Worm (Caenorhabditis elegans) whole organism, mixed stage, embryonic: ENCODE measurements around the gene clec-229.

Experiments used
- blmp-1 ChIP-seq: fragments of 150-350 bp; optimal IDR thresholded peaks from 2 replicates; lab custom pipeline; 2014; ENCODE audit warnings: missing biosample characterization, missing genetic modification characterization
- ham-2 ChIP-seq: fragments of 200-800 bp; sonication (Bioruptor generic); optimal IDR thresholded peaks from 2 replicates; lab custom pipeline; 2018; ENCODE audit warnings: mild to moderate bottlenecking, missing genetic modification characterization, missing compliant biosample characterization
- lin-13 ChIP-seq: fragments of 150-350 bp; optimal IDR thresholded peaks from 2 replicates; lab custom pipeline; 2014; ENCODE audit warnings: missing biosample characterization, missing genetic modification characterization
- lsy-2 ChIP-seq: fragments of 150-350 bp; optimal IDR thresholded peaks from 2 replicates; lab custom pipeline; 2014; ENCODE audit warnings: missing biosample characterization, missing genetic modification characterization
- mab-5 ChIP-seq: fragments of 150-350 bp; optimal IDR thresholded peaks from 2 replicates; lab custom pipeline; 2014; ENCODE audit warnings: missing biosample characterization, missing genetic modification characterization
- mep-1 ChIP-seq: fragments of 150-350 bp; optimal IDR thresholded peaks from 2 replicates; lab custom pipeline; 2017; ENCODE audit warnings: missing biosample characterization, missing genetic modification reagents, missing genetic modification characterization, inconsistent platforms
- nhr-2 ChIP-seq: fragments of 150-350 bp; optimal IDR thresholded peaks from 2 replicates; lab custom pipeline; 2014; ENCODE audit warnings: missing biosample characterization, missing genetic modification characterization
- nhr-237 ChIP-seq: fragments of 150-350 bp; optimal IDR thresholded peaks from 2 replicates; lab custom pipeline; 2014; ENCODE audit warnings: missing biosample characterization, missing genetic modification characterization
- nhr-76 ChIP-seq: sonication (generic microtip); optimal IDR thresholded peaks from 2 replicates; lab custom pipeline; 2017; ENCODE audit warnings: missing biosample characterization, missing genetic modification characterization
- pha-4 ChIP-seq: fragments of 150-350 bp; optimal IDR thresholded peaks from 2 replicates; lab custom pipeline; 2018; ENCODE audit warnings: missing biosample characterization, missing genetic modification reagents, missing genetic modification characterization
- snpc-4 ChIP-seq: fragments of 150-350 bp; optimal IDR thresholded peaks from 2 replicates; lab custom pipeline; 2014; ENCODE audit warnings: missing biosample characterization, missing genetic modification characterization
- unc-39 ChIP-seq: fragments of 150-350 bp; optimal IDR thresholded peaks from 2 replicates; lab custom pipeline; 2014; ENCODE audit warnings: missing biosample characterization, missing genetic modification characterization
- unc-62 ChIP-seq: fragments of 150-350 bp; optimal IDR thresholded peaks from 2 replicates; lab custom pipeline; 2014; ENCODE audit warnings: missing biosample characterization, missing genetic modification reagents, missing genetic modification characterization

ce11 chrV:15354648-15355047, 13.3 kb upstream of the clec-229 start, which contains the start of gene C29F3.7:
- TF ChIP-seq lin-13 (tag; lab: Kevin White, UChicago) (no peak), unc-62 (GFP tag; lab: Kevin White, UChicago) (no peak), nhr-76 (tag; lab: Kevin White, UChicago) (no peak), pha-4 (tag; lab: Kevin White, UChicago) (no peak), nhr-2 (tag; lab: Kevin White, UChicago) (no peak), mab-5 (tag; lab: Kevin White, UChicago) (no peak), nhr-237 (tag; lab: Kevin White, UChicago) (no peak), ham-2 (GFP tag; lab: Kevin White, UChicago) (no peak), blmp-1 (tag; lab: Kevin White, UChicago) (no peak), unc-39 (tag; lab: Kevin White, UChicago) (no peak), snpc-4 (tag; lab: Kevin White, UChicago) (no peak), lsy-2 (tag; lab: Kevin White, UChicago) (no peak), mep-1 (tag; lab: Kevin White, UChicago) (no peak)
